Fruit fly (Drosophila melanogaster) whole organism, embryonic: ENCODE data around the gene gro.

Experiments
- ATbp ChIP-seq: fragments of 200-800 bp; sonication (Bioruptor generic); optimal IDR thresholded peaks from 2 replicates; lab custom pipeline; 2017; ENCODE audit warnings: missing biosample characterization, mild to moderate bottlenecking, missing genetic modification characterization, missing genetic modification reagents
- Abd-B ChIP-seq: fragments of 200-800 bp; sonication (Bioruptor generic); optimal IDR thresholded peaks from 2 replicates; lab custom pipeline; 2018; ENCODE audit warnings: missing biosample characterization, mild to moderate bottlenecking, missing genetic modification characterization, moderate library complexity
- Adf1 ChIP-seq: fragments of 200-800 bp; sonication (Bioruptor generic); IDR thresholded peaks from 2 replicates; pipeline ENCODE4 v1.3.6; 2022; ENCODE audit warnings: missing biosample characterization, missing genetic modification characterization
- Aef1 ChIP-seq: fragments of 200-800 bp; sonication (Bioruptor generic); IDR thresholded peaks from 3 replicates; pipeline ENCODE4 v1.3.6; 2022; ENCODE audit warnings: missing biosample characterization, missing genetic modification characterization
- Bdp1 ChIP-seq: fragments of 200-800 bp; sonication (Bioruptor generic); optimal IDR thresholded peaks from 3 replicates; lab custom pipeline; 2016; ENCODE audit warnings: missing biosample characterization, missing genetic modification characterization
- CG10431 ChIP-seq: fragments of 200-800 bp; sonication (Bioruptor generic); optimal IDR thresholded peaks from 3 replicates; lab custom pipeline; 2018; ENCODE audit warnings: missing biosample characterization, mild to moderate bottlenecking, missing genetic modification characterization
- CG10979 ChIP-seq: fragments of 200-800 bp; sonication (Bioruptor generic); optimal IDR thresholded peaks from 2 replicates; lab custom pipeline; 2018; ENCODE audit warnings: missing biosample characterization, mild to moderate bottlenecking, missing genetic modification characterization, moderate library complexity
- CG11398 ChIP-seq: fragments of 200-800 bp; sonication (Bioruptor generic); optimal IDR thresholded peaks from 2 replicates; lab custom pipeline; 2016; ENCODE audit warnings: missing biosample characterization, missing genetic modification characterization
- CG11560 ChIP-seq: fragments of 200-800 bp; sonication (Bioruptor generic); IDR thresholded peaks from 3 replicates; pipeline ENCODE4 v1.3.6; 2022; ENCODE audit warnings: missing biosample characterization, missing genetic modification characterization
- CG11695 ChIP-seq: fragments of 200-800 bp; sonication (Bioruptor generic); IDR thresholded peaks from 3 replicates; pipeline ENCODE4 v1.3.6; 2022; ENCODE audit warnings: missing biosample characterization, missing genetic modification characterization
- CG12104 ChIP-seq: fragments of 200-800 bp; sonication (Bioruptor generic); optimal IDR thresholded peaks from 3 replicates; lab custom pipeline; 2016; ENCODE audit warnings: missing biosample characterization, missing genetic modification characterization
- CG1233 ChIP-seq: fragments of 200-800 bp; sonication (Bioruptor generic); optimal IDR thresholded peaks from 4 replicates; lab custom pipeline; 2018; ENCODE audit warnings: missing biosample characterization, mild to moderate bottlenecking, missing genetic modification characterization
- CG1647 ChIP-seq: fragments of 200-800 bp; sonication (Bioruptor generic); optimal IDR thresholded peaks from 3 replicates; lab custom pipeline; 2016; ENCODE audit warnings: missing biosample characterization, missing genetic modification characterization
- CG17359 ChIP-seq: fragments of 200-800 bp; sonication (Bioruptor generic); optimal IDR thresholded peaks from 3 replicates; lab custom pipeline; 2018; ENCODE audit warnings: missing biosample characterization, mild to moderate bottlenecking, missing genetic modification characterization, moderate library complexity
- CG2889 ChIP-seq: fragments of 200-800 bp; sonication (Bioruptor generic); IDR thresholded peaks from 3 replicates; pipeline ENCODE4 v1.3.6; 2022; ENCODE audit warnings: missing biosample characterization, missing genetic modification characterization
- CG30403 ChIP-seq: fragments of 200-800 bp; sonication (Bioruptor generic); optimal IDR thresholded peaks from 3 replicates; lab custom pipeline; 2016; ENCODE audit warnings: missing biosample characterization, missing genetic modification characterization
- CG32532 ChIP-seq: fragments of 200-800 bp; sonication (Bioruptor generic); IDR thresholded peaks from 2 replicates; pipeline ENCODE4 v1.3.6; 2022; ENCODE audit warnings: missing biosample characterization, missing genetic modification characterization
- CG34422 ChIP-seq: fragments of 200-800 bp; sonication (Bioruptor generic); IDR thresholded peaks from 3 replicates; pipeline ENCODE4 v1.3.6; 2022; ENCODE audit warnings: missing biosample characterization, missing genetic modification characterization
- CG3847 ChIP-seq: fragments of 200-800 bp; sonication (Bioruptor generic); IDR thresholded peaks from 2 replicates; pipeline ENCODE4 v1.3.6; 2022; ENCODE audit warnings: missing biosample characterization, missing genetic modification characterization
- CG6272 ChIP-seq: fragments of 200-800 bp; sonication (Bioruptor generic); IDR thresholded peaks from 2 replicates; pipeline ENCODE4 v1.3.6; 2022; ENCODE audit warnings: missing biosample characterization, missing genetic modification characterization
- CG6654 ChIP-seq: fragments of 200-800 bp; sonication (Bioruptor generic); optimal IDR thresholded peaks from 2 replicates; lab custom pipeline; 2017; ENCODE audit warnings: missing biosample characterization, mild to moderate bottlenecking, missing genetic modification characterization
- CG6683 ChIP-seq: fragments of 200-800 bp; sonication (Bioruptor generic); optimal IDR thresholded peaks from 2 replicates; lab custom pipeline; 2017; ENCODE audit warnings: missing biosample characterization, mild to moderate bottlenecking, missing genetic modification characterization, missing genetic modification reagents
- CG7357 ChIP-seq: fragments of 200-800 bp; sonication (Bioruptor generic); IDR thresholded peaks from 3 replicates; pipeline ENCODE4 v1.3.6; 2022; ENCODE audit warnings: missing biosample characterization, missing genetic modification characterization
- CTCF ChIP-seq: fragments of 200-800 bp; sonication (Bioruptor generic); optimal IDR thresholded peaks from 2 replicates; lab custom pipeline; 2017; ENCODE audit warnings: missing biosample characterization, mild to moderate bottlenecking, missing genetic modification characterization, moderate library complexity
- Camta ChIP-seq: fragments of 200-800 bp; sonication (Bioruptor generic); optimal IDR thresholded peaks from 2 replicates; lab custom pipeline; 2016; ENCODE audit warnings: missing biosample characterization, missing genetic modification characterization
- CrebB ChIP-seq: fragments of 200-800 bp; sonication (Bioruptor generic); optimal IDR thresholded peaks from 3 replicates; lab custom pipeline; 2018; ENCODE audit warnings: missing biosample characterization, mild to moderate bottlenecking, missing genetic modification characterization
- Doc3 ChIP-seq: fragments of 200-800 bp; sonication (Bioruptor generic); IDR thresholded peaks from 3 replicates; pipeline ENCODE4 v1.3.6; 2022; ENCODE audit warnings: missing biosample characterization, missing genetic modification characterization; ENCODE audit not compliant: partially characterized antibody
- Ets65A ChIP-seq: fragments of 200-800 bp; sonication (Bioruptor generic); peaks from one replicate; lab custom pipeline; 2016; ENCODE audit warnings: missing biosample characterization, missing genetic modification characterization
- HLH4C ChIP-seq: fragments of 200-800 bp; sonication (Bioruptor generic); IDR thresholded peaks from 3 replicates; pipeline ENCODE4 v1.3.6; 2022; ENCODE audit warnings: missing biosample characterization, missing genetic modification characterization; ENCODE audit not compliant: partially characterized antibody
- Mad ChIP-seq: fragments of 200-800 bp; sonication (Bioruptor generic); optimal IDR thresholded peaks from 2 replicates; lab custom pipeline; 2016; ENCODE audit warnings: missing biosample characterization, missing genetic modification characterization
- Meics ChIP-seq: fragments of 200-800 bp; sonication (Bioruptor generic); optimal IDR thresholded peaks from 2 replicates; lab custom pipeline; 2017; ENCODE audit warnings: missing biosample characterization, mild to moderate bottlenecking, missing genetic modification characterization
- Neu2 ChIP-seq: fragments of 200-800 bp; sonication (Bioruptor generic); optimal IDR thresholded peaks from 3 replicates; lab custom pipeline; 2016; ENCODE audit warnings: missing biosample characterization, missing genetic modification characterization, borderline replicate concordance
- Nf-YB ChIP-seq: fragments of 200-800 bp; sonication (Bioruptor generic); optimal IDR thresholded peaks from 3 replicates; lab custom pipeline; 2019; ENCODE audit warnings: missing biosample characterization, mild to moderate bottlenecking, missing genetic modification characterization, moderate library complexity
- Vsx1 ChIP-seq: fragments of 200-800 bp; sonication (Bioruptor generic); optimal IDR thresholded peaks from 2 replicates; lab custom pipeline; 2017; ENCODE audit warnings: missing biosample characterization, mild to moderate bottlenecking, missing genetic modification characterization, missing genetic modification reagents
- Xbp1 ChIP-seq: fragments of 200-800 bp; sonication (Bioruptor generic); optimal IDR thresholded peaks from 3 replicates; lab custom pipeline; 2016; ENCODE audit warnings: missing biosample characterization, mild to moderate bottlenecking, missing genetic modification characterization
- ato ChIP-seq: fragments of 200-800 bp; sonication (Bioruptor generic); IDR thresholded peaks from 2 replicates; pipeline ENCODE4 v1.3.6; 2022; ENCODE audit warnings: missing biosample characterization, missing genetic modification characterization; ENCODE audit not compliant: partially characterized antibody
- bbx ChIP-seq: fragments of 200-800 bp; sonication (Bioruptor generic); IDR thresholded peaks from 2 replicates; pipeline ENCODE4 v1.3.6; 2022; ENCODE audit warnings: missing biosample characterization, missing genetic modification characterization; ENCODE audit not compliant: partially characterized antibody
- bcd ChIP-seq: fragments of 200-800 bp; sonication (Bioruptor generic); optimal IDR thresholded peaks from 2 replicates; lab custom pipeline; 2017; ENCODE audit warnings: missing biosample characterization, mild to moderate bottlenecking, missing genetic modification characterization
- chif ChIP-seq, 2 experiments: fragments of 200-800 bp; sonication (Bioruptor generic); optimal IDR thresholded peaks; 3 replicates each; lab custom pipeline; 2016; ENCODE audit warnings: missing biosample characterization in 2 of 2, missing genetic modification characterization in 2 of 2
- disco-r ChIP-seq: fragments of 200-800 bp; sonication (Bioruptor generic); optimal IDR thresholded peaks from 2 replicates; lab custom pipeline; 2016; ENCODE audit warnings: missing biosample characterization, missing genetic modification characterization
- dpn ChIP-seq, 2 experiments: fragments of 200-800 bp; sonication (Bioruptor generic); optimal IDR thresholded peaks; 3 replicates each; lab custom pipeline; 2016; ENCODE audit warnings: missing biosample characterization in 2 of 2, missing genetic modification characterization in 2 of 2
- fd3F ChIP-seq: fragments of 200-800 bp; sonication (Bioruptor generic); optimal IDR thresholded peaks from 2 replicates; lab custom pipeline; 2018; ENCODE audit warnings: missing biosample characterization, mild to moderate bottlenecking, missing genetic modification characterization, moderate library complexity
- ken ChIP-seq: fragments of 200-800 bp; sonication (Bioruptor generic); IDR thresholded peaks from 3 replicates; pipeline ENCODE4 v1.3.6; 2022; ENCODE audit warnings: missing biosample characterization, missing genetic modification characterization
- kni ChIP-seq: fragments of 200-800 bp; sonication (Bioruptor generic); optimal IDR thresholded peaks from 3 replicates; lab custom pipeline; 2017; ENCODE audit warnings: mild to moderate bottlenecking, missing biosample characterization, missing genetic modification reagents, missing genetic modification characterization
- mam ChIP-seq: fragments of 200-800 bp; sonication (Bioruptor generic); optimal IDR thresholded peaks from 3 replicates; lab custom pipeline; 2016; ENCODE audit warnings: missing biosample characterization, missing genetic modification characterization
- nmo ChIP-seq: fragments of 200-800 bp; sonication (Bioruptor generic); optimal IDR thresholded peaks from 2 replicates; lab custom pipeline; 2018; ENCODE audit warnings: missing biosample characterization, mild to moderate bottlenecking, missing genetic modification characterization, moderate library complexity
- oc ChIP-seq: fragments of 200-800 bp; sonication (Bioruptor generic); optimal IDR thresholded peaks from 2 replicates; lab custom pipeline; 2018; ENCODE audit warnings: missing biosample characterization, mild to moderate bottlenecking, missing genetic modification characterization, moderate library complexity
- sr ChIP-seq: fragments of 200-800 bp; sonication (Bioruptor generic); IDR thresholded peaks from 3 replicates; pipeline ENCODE4 v1.3.6; 2022; ENCODE audit warnings: missing biosample characterization, missing genetic modification characterization
- tna ChIP-seq: fragments of 200-800 bp; sonication (Bioruptor generic); IDR thresholded peaks from 2 replicates; pipeline ENCODE4 v1.3.6; 2022; ENCODE audit warnings: missing biosample characterization, missing genetic modification characterization; ENCODE audit not compliant: partially characterized antibody

gro gene

dm6 chr3R:26041417-26042101 is at the start of gene gro (continued):
- TF ChIP-seq Neu2 (GFP tag; lab: Kevin White, UChicago) (no peak), sr (GFP tag; lab: Robert Waterston, UW) (0 out of 3 replicates have a peak, but pooled peaks have one; percentile 14), fd3F (GFP tag; lab: Kevin White, UChicago) (peak; percentile 45), CG12104 (GFP tag; lab: Kevin White, UChicago) (peak; percentile 71), Nf-YB (GFP tag; lab: Kevin White, UChicago) (peak; percentile 20), bcd (GFP tag; lab: Kevin White, UChicago) (peak; percentile 78), HLH4C (GFP tag; lab: Robert Waterston, UW) (peak; percentile 85), ken (GFP tag; lab: Robert Waterston, UW) (peak; percentile 88), Doc3 (GFP tag; lab: Robert Waterston, UW) (peak; percentile 59; the same call in 2 of the 3 replicates), CG7357 (GFP tag; lab: Robert Waterston, UW) (0 out of 3 replicates have a peak, but pooled peaks have one; percentile 43), disco-r (GFP tag; lab: Kevin White, UChicago) (peak; percentile 68), ato (GFP tag; lab: Robert Waterston, UW) (peak; percentile 89), Adf1 (GFP tag; lab: Robert Waterston, UW) (peak; percentile 5; the same call in 1 of the 2 replicates), CG11695 (peak; percentile 36; the same call in 1 of the 3 replicates), CG1647 (peak; percentile 38), Mad (GFP tag; lab: Kevin White, UChicago) (peak; percentile 83), CG6654 (GFP tag; lab: Kevin White, UChicago) (no peak), CG6683 (GFP tag; lab: Kevin White, UChicago) (no peak), CG2889 (GFP tag; lab: Robert Waterston, UW) (no peak), CrebB (tag; lab: Kevin White, UChicago) (no peak), CG6272 (peak; percentile 69), CG11398 (GFP tag; lab: Kevin White, UChicago) (peak; percentile 24), nmo (peak; percentile 74), CG1233 (peak; percentile 55), CG30403 (GFP tag; lab: Kevin White, UChicago) (peak; percentile 81), Abd-B (peak; percentile 42), Aef1 (GFP tag; lab: Robert Waterston, UW) (peak; percentile 61), mam (GFP tag; lab: Kevin White, UChicago) (peak; percentile 84), CG32532 (peak; percentile 65; the same call in 1 of the 2 replicates), kni (GFP tag; lab: Kevin White, UChicago) (peak; percentile 40), Bdp1 (GFP tag; lab: Kevin White, UChicago) (peak; percentile 66), bbx (peak; percentile 85), CG10979 (tag; lab: Kevin White, UChicago) (peak; percentile 38), chif (GFP tag; optimal IDR thresholded peaks at IDR 0.05; lab: Kevin White, UChicago) (peak; percentile 69 to 72), Meics (GFP tag; lab: Kevin White, UChicago) (peak; percentile 51), Ets65A (peak; percentile 97), CG11560 (tag; lab: Robert Waterston, UW) (peak; percentile 65; the same call in 2 of the 3 replicates), CTCF (peak; percentile 21), tna (peak; percentile 77), ATbp (GFP tag; lab: Kevin White, UChicago) (no peak), dpn (GFP tag; optimal IDR thresholded peaks at IDR 0.05; lab: Kevin White, UChicago) (peak; percentile 74 to 83), CG10431 (GFP tag; lab: Kevin White, UChicago) (no peak), CG34422 (peak; percentile 83), CG3847 (GFP tag; lab: Robert Waterston, UW) (peak; percentile 86), Camta (GFP tag; lab: Kevin White, UChicago) (peak; percentile 76), oc (tag; lab: Kevin White, UChicago) (peak; percentile 46), CG17359 (tag; lab: Kevin White, UChicago) (peak; percentile 52), Vsx1 (GFP tag; lab: Kevin White, UChicago) (peak; percentile 42), Xbp1 (GFP tag; lab: Kevin White, UChicago) (peak; percentile 81)
